Fruit fly (Drosophila melanogaster) whole organism, embryonic: ENCODE measurements around the gene CG7702.

Experiments
- ATbp ChIP-seq: fragments of 200-800 bp; sonication (Bioruptor generic); optimal IDR thresholded peaks from 2 replicates; lab custom pipeline; 2017; ENCODE audit warnings: missing biosample characterization, mild to moderate bottlenecking, missing genetic modification characterization, missing genetic modification reagents
- Blimp-1 ChIP-seq: fragments of 200-800 bp; sonication (Bioruptor generic); optimal IDR thresholded peaks from 3 replicates; lab custom pipeline; 2018; ENCODE audit warnings: missing biosample characterization, missing genetic modification characterization, mild to moderate bottlenecking, moderate library complexity, missing genetic modification reagents
- C15 ChIP-seq: fragments of 200-800 bp; sonication (Bioruptor generic); IDR thresholded peaks from 3 replicates; pipeline ENCODE4 v1.3.6; 2022; ENCODE audit warnings: missing biosample characterization, missing genetic modification characterization
- CG11247 ChIP-seq: fragments of 200-800 bp; sonication (Bioruptor generic); IDR thresholded peaks from 2 replicates; pipeline ENCODE4 v1.3.6; 2022; ENCODE audit warnings: missing biosample characterization, missing genetic modification characterization
- CG12391 ChIP-seq: fragments of 200-800 bp; sonication (Bioruptor generic); optimal IDR thresholded peaks from 3 replicates; lab custom pipeline; 2018; ENCODE audit warnings: missing biosample characterization, mild to moderate bottlenecking, missing genetic modification characterization, moderate library complexity
- CG12769 ChIP-seq: fragments of 200-800 bp; sonication (Bioruptor generic); optimal IDR thresholded peaks from 2 replicates; lab custom pipeline; 2019; ENCODE audit warnings: missing biosample characterization, mild to moderate bottlenecking, missing genetic modification characterization, moderate library complexity
- CG13424 ChIP-seq: fragments of 200-800 bp; sonication (Bioruptor generic); optimal IDR thresholded peaks from 2 replicates; lab custom pipeline; 2019; ENCODE audit warnings: missing biosample characterization, mild to moderate bottlenecking, missing genetic modification characterization, moderate library complexity
- CG14667 ChIP-seq: fragments of 200-800 bp; sonication (Bioruptor generic); IDR thresholded peaks from 2 replicates; pipeline ENCODE4 v1.3.6; 2022; ENCODE audit warnings: missing biosample characterization, missing genetic modification characterization
- CG1602 ChIP-seq: fragments of 200-800 bp; sonication (Bioruptor generic); optimal IDR thresholded peaks from 3 replicates; lab custom pipeline; 2016; ENCODE audit warnings: missing biosample characterization, missing genetic modification characterization
- CG17328 ChIP-seq: fragments of 200-800 bp; sonication (Bioruptor generic); IDR thresholded peaks from 2 replicates; pipeline ENCODE4 v1.3.6; 2022; ENCODE audit warnings: missing biosample characterization, missing genetic modification characterization
- CG17829 ChIP-seq: fragments of 200-800 bp; optimal IDR thresholded peaks from 2 replicates; lab custom pipeline; 2019; ENCODE audit warnings: missing biosample characterization, mild to moderate bottlenecking, missing genetic modification characterization, moderate library complexity
- CG2116 ChIP-seq: fragments of 200-800 bp; sonication (Bioruptor generic); optimal IDR thresholded peaks from 3 replicates; lab custom pipeline; 2018; ENCODE audit warnings: missing biosample characterization, mild to moderate bottlenecking, missing genetic modification characterization
- CG30403 ChIP-seq: fragments of 200-800 bp; sonication (Bioruptor generic); optimal IDR thresholded peaks from 3 replicates; lab custom pipeline; 2016; ENCODE audit warnings: missing biosample characterization, missing genetic modification characterization
- CG31441 ChIP-seq: fragments of 200-800 bp; sonication (Bioruptor generic); IDR thresholded peaks from 2 replicates; pipeline ENCODE4 v1.3.6; 2022; ENCODE audit warnings: missing biosample characterization, missing genetic modification characterization
- CG3163 ChIP-seq: fragments of 200-800 bp; sonication (Bioruptor generic); optimal IDR thresholded peaks from 3 replicates; lab custom pipeline; 2016; ENCODE audit warnings: missing biosample characterization, missing genetic modification characterization
- CG34224 ChIP-seq: fragments of 200-800 bp; sonication (Bioruptor generic); IDR thresholded peaks from 3 replicates; pipeline ENCODE4 v1.3.6; 2022; ENCODE audit warnings: missing biosample characterization, missing genetic modification characterization; ENCODE audit not compliant: partially characterized antibody
- CG43689 ChIP-seq: fragments of 200-800 bp; sonication (Bioruptor generic); IDR thresholded peaks from 2 replicates; pipeline ENCODE4 v1.3.6; 2022; ENCODE audit warnings: missing biosample characterization, missing genetic modification characterization
- CG5245 ChIP-seq: fragments of 200-800 bp; sonication (Bioruptor generic); optimal IDR thresholded peaks from 3 replicates; lab custom pipeline; 2016; ENCODE audit warnings: missing biosample characterization, missing genetic modification characterization
- CG6689 ChIP-seq: fragments of 200-800 bp; sonication (Bioruptor generic); IDR thresholded peaks from 2 replicates; pipeline ENCODE4 v1.3.6; 2022; ENCODE audit warnings: missing biosample characterization, missing genetic modification characterization
- CG6791 ChIP-seq: fragments of 200-800 bp; sonication (Bioruptor generic); IDR thresholded peaks from 3 replicates; pipeline ENCODE4 v1.3.6; 2022; ENCODE audit warnings: missing biosample characterization, missing genetic modification characterization; ENCODE audit not compliant: partially characterized antibody
- CG6813 ChIP-seq: fragments of 200-800 bp; sonication (Bioruptor generic); optimal IDR thresholded peaks from 2 replicates; lab custom pipeline; 2017; ENCODE audit warnings: missing biosample characterization, missing genetic modification characterization, mild to moderate bottlenecking, moderate library complexity, missing genetic modification reagents
- CG7928 ChIP-seq: fragments of 200-800 bp; sonication (Bioruptor generic); optimal IDR thresholded peaks from 2 replicates; lab custom pipeline; 2017; ENCODE audit warnings: missing biosample characterization, mild to moderate bottlenecking, missing genetic modification characterization
- CG8359 ChIP-seq: fragments of 200-800 bp; sonication (Bioruptor generic); optimal IDR thresholded peaks from 2 replicates; lab custom pipeline; 2017; ENCODE audit warnings: missing biosample characterization, mild to moderate bottlenecking, missing genetic modification characterization, borderline replicate concordance
- CG8478 ChIP-seq: fragments of >200 bp; optimal IDR thresholded peaks from 2 replicates; lab custom pipeline; 2018
- CG9437 ChIP-seq: fragments of 200-800 bp; sonication (Bioruptor generic); optimal IDR thresholded peaks from 2 replicates; lab custom pipeline; 2018; ENCODE audit warnings: missing biosample characterization, mild to moderate bottlenecking, missing genetic modification characterization
- ERR ChIP-seq: fragments of 200-800 bp; sonication (Bioruptor generic); optimal IDR thresholded peaks from 2 replicates; lab custom pipeline; 2016; ENCODE audit warnings: missing biosample characterization, missing genetic modification characterization
- Elba2 ChIP-seq: fragments of 200-800 bp; sonication (Bioruptor generic); optimal IDR thresholded peaks from 3 replicates; lab custom pipeline; 2016; ENCODE audit warnings: missing biosample characterization, missing genetic modification characterization
- HHEX ChIP-seq: fragments of 200-800 bp; sonication (Bioruptor generic); optimal IDR thresholded peaks from 3 replicates; lab custom pipeline; 2017; ENCODE audit warnings: missing biosample characterization, mild to moderate bottlenecking, missing genetic modification characterization, missing genetic modification reagents
- HmgD ChIP-seq: fragments of 200-800 bp; sonication (Bioruptor generic); optimal IDR thresholded peaks from 3 replicates; lab custom pipeline; 2016; ENCODE audit warnings: missing biosample characterization, missing genetic modification characterization
- Hmr ChIP-seq: fragments of 200-800 bp; sonication (Bioruptor generic); optimal IDR thresholded peaks from 3 replicates; lab custom pipeline; 2017; ENCODE audit warnings: mild to moderate bottlenecking, missing biosample characterization, missing genetic modification reagents, missing genetic modification characterization
- Lhr ChIP-seq: fragments of 200-800 bp; sonication (Bioruptor generic); optimal IDR thresholded peaks from 3 replicates; lab custom pipeline; 2017; ENCODE audit warnings: mild to moderate bottlenecking, missing biosample characterization, missing genetic modification reagents, missing genetic modification characterization
- Poxn ChIP-seq: fragments of 200-800 bp; sonication (Bioruptor generic); IDR thresholded peaks from 2 replicates; pipeline ENCODE4 v1.3.6; 2022; ENCODE audit warnings: missing biosample characterization, missing genetic modification characterization
- Sox100B ChIP-seq: fragments of 200-800 bp; sonication (Bioruptor generic); optimal IDR thresholded peaks from 3 replicates; lab custom pipeline; 2018; ENCODE audit warnings: missing biosample characterization, mild to moderate bottlenecking, missing genetic modification characterization
- Trl ChIP-seq, 3 experiments: fragments of >200 bp in 2 of 3; fragments of 200-800 bp in 1 of 3; sonication (Bioruptor generic) in 1 of 3; optimal IDR thresholded peaks; 2 replicates in 1 of 3; 3 replicates in 2 of 3; lab custom pipeline; 2016 to 2017; ENCODE audit warnings: missing biosample characterization in 1 of 3, missing genetic modification characterization in 1 of 3
- YL-1 ChIP-seq: fragments of 200-800 bp; sonication (Bioruptor generic); optimal IDR thresholded peaks from 3 replicates; lab custom pipeline; 2017; ENCODE audit warnings: missing biosample characterization, mild to moderate bottlenecking, missing genetic modification characterization
- al ChIP-seq: fragments of 200-800 bp; sonication (Bioruptor generic); IDR thresholded peaks from 2 replicates; pipeline ENCODE4 v1.3.6; 2022; ENCODE audit warnings: missing biosample characterization, missing genetic modification characterization
- caup ChIP-seq: fragments of 200-800 bp; sonication (Bioruptor generic); optimal IDR thresholded peaks from 3 replicates; lab custom pipeline; 2017; ENCODE audit warnings: missing biosample characterization, mild to moderate bottlenecking, missing genetic modification characterization, moderate library complexity; ENCODE audit not compliant: severe bottlenecking
- chn ChIP-seq: fragments of 200-800 bp; sonication (Bioruptor generic); optimal IDR thresholded peaks from 2 replicates; lab custom pipeline; 2016; ENCODE audit warnings: missing biosample characterization, missing genetic modification characterization
- dysf ChIP-seq: fragments of 200-800 bp; sonication (Bioruptor generic); IDR thresholded peaks from 3 replicates; pipeline ENCODE4 v1.3.6; 2022; ENCODE audit warnings: missing biosample characterization, missing genetic modification characterization
- gcm2 ChIP-seq: fragments of 200-800 bp; sonication (Bioruptor generic); optimal IDR thresholded peaks from 2 replicates; lab custom pipeline; 2016; ENCODE audit warnings: missing biosample characterization, missing genetic modification characterization
- hb ChIP-seq: fragments of 200-800 bp; sonication (Bioruptor generic); IDR thresholded peaks from 3 replicates; pipeline ENCODE4 v1.3.6; 2022; ENCODE audit warnings: missing biosample characterization, missing genetic modification characterization; ENCODE audit not compliant: partially characterized antibody
- ken ChIP-seq: fragments of 200-800 bp; sonication (Bioruptor generic); IDR thresholded peaks from 3 replicates; pipeline ENCODE4 v1.3.6; 2022; ENCODE audit warnings: missing biosample characterization, missing genetic modification characterization
- klu ChIP-seq: fragments of 200-800 bp; sonication (Bioruptor generic); IDR thresholded peaks from 2 replicates; pipeline ENCODE4 v1.3.6; 2022; ENCODE audit warnings: missing biosample characterization, missing genetic modification characterization
- oc ChIP-seq: fragments of 200-800 bp; sonication (Bioruptor generic); optimal IDR thresholded peaks from 2 replicates; lab custom pipeline; 2018; ENCODE audit warnings: missing biosample characterization, mild to moderate bottlenecking, missing genetic modification characterization, moderate library complexity
- pnt ChIP-seq: fragments of 200-800 bp; sonication (Bioruptor generic); optimal IDR thresholded peaks from 3 replicates; lab custom pipeline; 2016; ENCODE audit warnings: missing biosample characterization, missing genetic modification characterization
- schlank ChIP-seq: fragments of 200-800 bp; sonication (Bioruptor generic); optimal IDR thresholded peaks from 2 replicates; lab custom pipeline; 2018; ENCODE audit warnings: missing biosample characterization, mild to moderate bottlenecking, missing genetic modification characterization
- slbo ChIP-seq: fragments of 200-800 bp; sonication (Bioruptor generic); IDR thresholded peaks from 2 replicates; pipeline ENCODE4 v1.3.6; 2022; ENCODE audit warnings: missing biosample characterization, missing genetic modification characterization
- tgo ChIP-seq: fragments of 200-800 bp; sonication (Bioruptor generic); IDR thresholded peaks from 3 replicates; pipeline ENCODE4 v1.3.6; 2022; ENCODE audit warnings: missing biosample characterization, missing genetic modification characterization
- zen ChIP-seq: fragments of 200-800 bp; sonication (Bioruptor generic); optimal IDR thresholded peaks from 3 replicates; lab custom pipeline; 2018; ENCODE audit warnings: missing biosample characterization, mild to moderate bottlenecking, missing genetic modification characterization, moderate library complexity

The CG7702 gene

DNA sequence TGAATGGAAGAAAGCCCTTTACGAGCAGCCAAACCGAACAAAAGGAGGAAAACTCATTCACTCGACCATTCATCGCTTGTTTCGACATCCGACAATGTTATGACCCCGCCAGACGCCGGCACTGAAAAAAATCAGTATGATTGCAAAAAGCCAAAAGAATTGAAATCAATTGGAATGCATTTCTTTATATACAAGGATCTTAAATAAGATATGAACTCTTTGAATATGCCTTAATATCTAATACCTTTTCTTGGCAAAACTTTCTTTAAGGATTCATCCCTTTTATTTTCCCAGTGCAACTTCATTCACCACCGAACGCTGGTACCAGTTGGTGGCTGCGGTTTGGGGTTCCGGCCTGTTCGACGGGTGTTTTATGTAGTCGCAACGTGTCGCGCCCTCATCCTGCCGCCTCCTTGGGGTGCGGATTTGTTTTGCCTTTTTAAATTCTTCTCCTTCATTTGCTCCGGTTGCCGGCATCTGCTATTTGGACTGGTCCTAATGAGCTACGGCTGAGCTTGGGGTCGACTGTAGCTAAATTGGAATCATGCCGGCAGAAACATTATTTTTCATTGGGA lies 50.7 kb downstream of the CG7702 start (continued):
- TF ChIP-seq CG5245 (peak; percentile 67), C15 (GFP tag; lab: Robert Waterston, UW) (0 out of 3 replicates have a peak, but pooled peaks have one; percentile 59), CG34224 (GFP tag; lab: Robert Waterston, UW) (no peak), al (GFP tag; lab: Robert Waterston, UW) (peak; percentile 65; the same call in 1 of the 2 replicates), CG12769 (tag; lab: Kevin White, UChicago) (peak; percentile 94), YL-1 (no peak), CG2116 (peak; percentile 8), CG6689 (GFP tag; lab: Robert Waterston, UW) (peak; percentile 88), CG8478 (lab: Kevin White, UChicago) (no peak), CG7928 (GFP tag; lab: Kevin White, UChicago) (peak; percentile 8), CG13424 (tag; lab: Kevin White, UChicago) (peak; percentile 92), CG12391 (peak; percentile 87), Blimp-1 (GFP tag; lab: Kevin White, UChicago) (peak; percentile 84), tgo (GFP tag; lab: Robert Waterston, UW) (peak; percentile 86), ken (peak; percentile 81), Sox100B (peak; percentile 84), HHEX (GFP tag; lab: Kevin White, UChicago) (peak; percentile 83), CG14667 (GFP tag; lab: Robert Waterston, UW) (peak; percentile 66), ATbp (peak; percentile 88), CG30403 (GFP tag; lab: Kevin White, UChicago) (peak; percentile 87), CG31441 (GFP tag; lab: Robert Waterston, UW) (peak; percentile 89), chn (GFP tag; lab: Kevin White, UChicago) (peak; percentile 70), pnt (GFP tag; lab: Kevin White, UChicago) (peak; percentile 81), caup (GFP tag; lab: Kevin White, UChicago) (peak; percentile 90), CG9437 (GFP tag; lab: Kevin White, UChicago) (peak; percentile 70), CG17328 (peak; percentile 81), CG1602 (GFP tag; lab: Kevin White, UChicago) (peak; percentile 73), Hmr (GFP tag; lab: Kevin White, UChicago) (peak; percentile 95), schlank (tag; lab: Kevin White, UChicago) (peak; percentile 75), Elba2 (GFP tag; lab: Kevin White, UChicago) (no peak), Trl (optimal IDR thresholded peaks at IDR 0.05; lab: Kevin White, UChicago) (no peak), Trl (GFP tag; optimal IDR thresholded peaks at IDR 0.05; lab: Kevin White, UChicago) (peak; percentile 71), CG43689 (GFP tag; lab: Robert Waterston, UW) (peak; percentile 55), Lhr (GFP tag; lab: Kevin White, UChicago) (peak; percentile 27), CG3163 (GFP tag; lab: Kevin White, UChicago) (peak; percentile 63), zen (tag; lab: Kevin White, UChicago) (no peak), Poxn (GFP tag; lab: Robert Waterston, UW) (no peak), CG6813 (GFP tag; lab: Kevin White, UChicago) (peak; percentile 86), CG6791 (GFP tag; lab: Robert Waterston, UW) (no peak), ERR (GFP tag; lab: Kevin White, UChicago) (peak; percentile 74), gcm2 (peak; percentile 40), dysf (peak; percentile 87), HmgD (peak; percentile 22), CG11247 (GFP tag; lab: Robert Waterston, UW) (peak; percentile 74), klu (GFP tag; lab: Robert Waterston, UW) (peak; percentile 63; the same call in 1 of the 2 replicates), CG17829 (tag; lab: Kevin White, UChicago) (peak; percentile 88), oc (tag; lab: Kevin White, UChicago) (peak; percentile 78), hb (GFP tag; lab: Robert Waterston, UW) (no peak), CG8359 (GFP tag; lab: Kevin White, UChicago) (peak; percentile 36), slbo (GFP tag; lab: Robert Waterston, UW) (peak; percentile 88)
